Fruit fly (Drosophila melanogaster) whole organism, pupa: ENCODE data around the gene CG10195.

ENCODE experiments used
- CG10348 ChIP-seq: fragments of 200-800 bp; sonication (Bioruptor generic); IDR thresholded peaks from 2 replicates; pipeline ENCODE4 v1.3.6; 2022; ENCODE audit warnings: missing biosample characterization, missing genetic modification characterization
- CG12605 ChIP-seq: fragments of 200-800 bp; sonication (Bioruptor generic); IDR thresholded peaks from 2 replicates; pipeline ENCODE4 v1.3.6; 2022; ENCODE audit warnings: missing biosample characterization, missing genetic modification characterization
- CG13204 ChIP-seq: fragments of 200-800 bp; sonication (Bioruptor generic); optimal IDR thresholded peaks from 2 replicates; lab custom pipeline; 2018; ENCODE audit warnings: missing biosample characterization, mild to moderate bottlenecking, missing genetic modification characterization, moderate library complexity
- CG14655 ChIP-seq: fragments of 200-800 bp; sonication (Bioruptor generic); optimal IDR thresholded peaks from 3 replicates; lab custom pipeline; 2017; ENCODE audit warnings: mild to moderate bottlenecking, missing biosample characterization, missing genetic modification reagents, missing genetic modification characterization
- CG15710 ChIP-seq: fragments of 200-800 bp; sonication (Bioruptor generic); optimal IDR thresholded peaks from 2 replicates; lab custom pipeline; 2018; ENCODE audit warnings: missing biosample characterization, mild to moderate bottlenecking, missing genetic modification characterization, moderate library complexity
- CG17806 ChIP-seq: fragments of 200-800 bp; sonication (Bioruptor generic); optimal IDR thresholded peaks from 2 replicates; lab custom pipeline; 2018; ENCODE audit warnings: missing biosample characterization, mild to moderate bottlenecking, missing genetic modification characterization, moderate library complexity
- CG32121 ChIP-seq: fragments of 200-800 bp; sonication (Bioruptor generic); IDR thresholded peaks from 2 replicates; pipeline ENCODE4 v1.3.6; 2022; ENCODE audit warnings: missing biosample characterization, missing genetic modification characterization
- CG34367 ChIP-seq: fragments of 200-800 bp; sonication (Bioruptor generic); optimal IDR thresholded peaks from 2 replicates; lab custom pipeline; 2018; ENCODE audit warnings: missing biosample characterization, mild to moderate bottlenecking, missing genetic modification characterization
- CG4496 ChIP-seq: fragments of 200-800 bp; sonication (Bioruptor generic); IDR thresholded peaks from 3 replicates; pipeline ENCODE4 v1.3.6; 2022; ENCODE audit warnings: missing biosample characterization, missing genetic modification characterization
- CG8159 ChIP-seq: fragments of 200-800 bp; sonication (Bioruptor generic); optimal IDR thresholded peaks from 3 replicates; lab custom pipeline; 2018; ENCODE audit warnings: missing biosample characterization, mild to moderate bottlenecking, missing genetic modification characterization, moderate library complexity
- CG8301 ChIP-seq: fragments of 200-800 bp; sonication (Bioruptor generic); optimal IDR thresholded peaks from 2 replicates; lab custom pipeline; 2018; ENCODE audit warnings: missing biosample characterization, mild to moderate bottlenecking, missing genetic modification characterization
- CG9948 ChIP-seq: fragments of 200-800 bp; sonication (Bioruptor generic); optimal IDR thresholded peaks from 2 replicates; lab custom pipeline; 2018; ENCODE audit warnings: missing biosample characterization, mild to moderate bottlenecking, missing genetic modification characterization, moderate library complexity
- D1 ChIP-seq: fragments of 200-800 bp; sonication (Bioruptor generic); optimal IDR thresholded peaks from 2 replicates; lab custom pipeline; 2018; ENCODE audit warnings: missing biosample characterization, mild to moderate bottlenecking, missing genetic modification characterization, moderate library complexity
- EcR ChIP-seq: fragments of 200-800 bp; sonication (Bioruptor generic); optimal IDR thresholded peaks from 3 replicates; lab custom pipeline; 2019; ENCODE audit warnings: missing biosample characterization, missing genetic modification characterization, mild to moderate bottlenecking, moderate library complexity, missing genetic modification reagents
- Ets98B ChIP-seq: fragments of 200-800 bp; sonication (Bioruptor generic); IDR thresholded peaks from 2 replicates; pipeline ENCODE4 v1.3.6; 2022; ENCODE audit warnings: missing biosample characterization, missing genetic modification characterization
- Pif1A ChIP-seq: fragments of 200-800 bp; sonication (Bioruptor generic); optimal IDR thresholded peaks from 3 replicates; lab custom pipeline; 2016; ENCODE audit warnings: missing biosample characterization, missing genetic modification characterization
- Pif1B ChIP-seq: fragments of 200-800 bp; sonication (Bioruptor generic); optimal IDR thresholded peaks from 3 replicates; lab custom pipeline; 2016; ENCODE audit warnings: missing biosample characterization, missing genetic modification characterization
- Snoo ChIP-seq: fragments of 200-800 bp; sonication (Bioruptor generic); optimal IDR thresholded peaks from 3 replicates; lab custom pipeline; 2017; ENCODE audit warnings: missing biosample characterization, mild to moderate bottlenecking, missing genetic modification characterization, inconsistent platforms
- fd96Ca ChIP-seq: fragments of 200-800 bp; sonication (Bioruptor generic); IDR thresholded peaks from 3 replicates; pipeline ENCODE4 v1.3.6; 2022; ENCODE audit warnings: missing biosample characterization, missing genetic modification characterization
- gl ChIP-seq: fragments of 200-800 bp; sonication (Bioruptor generic); optimal IDR thresholded peaks from 2 replicates; lab custom pipeline; 2018; ENCODE audit warnings: missing biosample characterization, mild to moderate bottlenecking, missing genetic modification characterization
- rn ChIP-seq: fragments of 200-800 bp; sonication (Bioruptor generic); IDR thresholded peaks from 2 replicates; pipeline ENCODE4 v1.3.6; 2022; ENCODE audit warnings: missing biosample characterization, missing genetic modification characterization

The CG10195 gene

DNA sequence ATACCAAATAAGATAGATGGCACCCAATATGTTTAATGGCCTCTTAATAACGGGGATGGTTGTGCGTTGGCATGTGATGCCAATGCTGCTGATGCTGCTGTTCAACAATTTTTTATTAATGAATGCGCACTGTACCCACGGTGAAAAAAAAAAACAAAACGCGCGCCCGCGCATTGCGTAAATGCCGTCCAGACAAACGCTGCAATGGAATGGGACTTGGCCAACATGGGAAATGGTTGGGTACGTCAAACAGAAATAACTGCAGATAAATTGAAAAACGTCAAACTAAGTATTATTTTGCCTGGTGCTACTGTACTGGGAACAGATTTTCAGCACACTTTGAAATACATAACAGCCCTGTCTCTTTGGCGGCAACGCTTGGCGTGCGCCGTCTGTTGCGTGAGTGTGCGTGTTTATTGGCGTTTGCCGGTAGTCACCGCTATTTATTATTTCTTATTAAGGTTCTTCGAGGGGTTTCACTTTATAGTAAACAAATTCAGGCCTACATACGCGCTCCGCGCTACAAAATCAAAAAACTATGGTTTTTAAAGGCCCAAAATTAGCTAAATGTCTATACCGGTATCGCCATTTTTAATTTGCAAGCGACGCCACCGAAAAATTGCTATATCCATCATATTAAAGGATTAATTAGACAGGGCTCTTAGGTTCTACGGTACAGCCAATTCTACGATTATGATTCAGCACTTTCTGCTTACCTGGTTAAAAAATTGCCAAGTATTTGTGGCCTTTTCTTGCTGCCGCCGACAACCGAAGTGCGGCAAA is 31.8 kb downstream of the CG10195 start:
- TF ChIP-seq CG8159 (tag; lab: Kevin White, UChicago) (peak; percentile 21), Ets98B (peak; percentile 61), Pif1A (GFP tag; lab: Kevin White, UChicago) (no peak), CG15710 (tag; lab: Kevin White, UChicago) (no peak), rn (GFP tag; lab: Robert Waterston, UW) (no peak), CG8301 (tag; lab: Kevin White, UChicago) (peak; percentile 33), CG13204 (no peak), Snoo (tag; lab: Kevin White, UChicago) (no peak), CG9948 (tag; lab: Kevin White, UChicago) (no peak), fd96Ca (GFP tag; lab: Robert Waterston, UW) (peak; percentile 70), CG12605 (GFP tag; lab: Robert Waterston, UW) (peak; percentile 68), CG34367 (tag; lab: Kevin White, UChicago) (no peak), CG14655 (GFP tag; lab: Kevin White, UChicago) (peak; percentile 52), CG32121 (GFP tag; lab: Robert Waterston, UW) (peak; percentile 57; the same call in 1 of the 2 replicates), CG4496 (GFP tag; lab: Robert Waterston, UW) (no peak; the same call in 1 of the 3 replicates), D1 (tag; lab: Kevin White, UChicago) (no peak), gl (tag; lab: Kevin White, UChicago) (no peak), Pif1B (GFP tag; lab: Kevin White, UChicago) (no peak), CG17806 (tag; lab: Kevin White, UChicago) (peak; percentile 25), CG10348 (no peak), EcR (GFP tag; lab: Kevin White, UChicago) (no peak)

DNA sequence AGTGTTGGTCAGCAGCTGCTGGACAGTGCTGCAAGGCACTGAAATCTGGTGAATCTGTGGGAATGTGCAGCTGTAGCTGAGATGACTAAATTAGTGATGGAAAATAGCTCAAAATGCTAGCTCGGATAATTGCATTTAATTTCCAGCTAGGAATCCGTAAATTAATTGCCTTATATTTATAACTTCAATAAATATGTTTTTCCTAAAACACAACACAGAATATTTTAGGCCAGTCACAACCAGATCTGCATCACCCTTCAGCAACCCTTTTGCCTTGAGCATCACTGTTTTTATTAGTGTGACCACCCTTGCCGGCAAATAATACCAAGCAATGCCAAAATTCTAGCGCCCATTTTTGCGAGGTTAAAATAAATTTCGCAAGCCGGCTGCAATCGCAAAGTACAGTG is 39.8 kb downstream of the CG10195 start, which contains the start of gene Hs2st:
Gene Hs2st, minus strand, starts transcription at position 17 of the 407 bp plus-strand sequence.
- TF ChIP-seq Snoo (tag; lab: Kevin White, UChicago) (peak; percentile 87), CG10348 (0 out of 2 replicates have a peak, but pooled peaks have one; percentile 36), CG15710 (tag; lab: Kevin White, UChicago) (peak; percentile 89), CG8301 (tag; lab: Kevin White, UChicago) (peak; percentile 82), D1 (tag; lab: Kevin White, UChicago) (no peak), CG4496 (GFP tag; lab: Robert Waterston, UW) (peak; percentile 85), Ets98B (peak; percentile 79), Pif1B (GFP tag; lab: Kevin White, UChicago) (no peak), fd96Ca (GFP tag; lab: Robert Waterston, UW) (peak; percentile 94), EcR (GFP tag; lab: Kevin White, UChicago) (peak; percentile 58), CG12605 (GFP tag; lab: Robert Waterston, UW) (peak; percentile 64), CG9948 (tag; lab: Kevin White, UChicago) (peak; percentile 82), gl (tag; lab: Kevin White, UChicago) (peak; percentile 71), CG14655 (GFP tag; lab: Kevin White, UChicago) (no peak), Pif1A (GFP tag; lab: Kevin White, UChicago) (no peak), CG13204 (no peak), CG8159 (tag; lab: Kevin White, UChicago) (peak; percentile 85), CG34367 (tag; lab: Kevin White, UChicago) (peak; percentile 84), CG32121 (GFP tag; lab: Robert Waterston, UW) (peak; percentile 90), CG17806 (tag; lab: Kevin White, UChicago) (peak; percentile 82), rn (GFP tag; lab: Robert Waterston, UW) (peak; percentile 85)

DNA sequence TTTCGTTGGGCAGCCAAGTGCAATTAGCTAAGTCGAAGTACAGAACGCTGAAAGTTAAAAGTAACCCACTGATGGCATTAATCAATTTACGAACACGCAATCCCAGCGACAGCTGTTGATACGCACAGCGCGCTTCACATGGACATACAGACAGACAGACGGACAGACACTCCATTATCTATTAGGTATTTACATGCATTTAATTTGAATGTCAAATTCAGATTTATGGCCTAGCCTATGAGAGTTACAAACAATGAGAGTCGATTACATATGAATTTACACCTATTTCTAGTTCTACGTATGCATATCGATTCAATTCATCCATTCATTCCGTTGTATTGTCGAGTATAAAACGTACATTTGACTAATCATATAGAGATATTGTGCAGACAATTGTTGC is 41.9 kb downstream of the CG10195 start, which contains the start of gene CG10237:
Gene CG10237, minus strand, starts transcription at position 101 of the 400 bp plus-strand sequence.
- TF ChIP-seq CG10348 (no peak), EcR (GFP tag; lab: Kevin White, UChicago) (no peak), CG17806 (tag; lab: Kevin White, UChicago) (no peak), CG13204 (no peak), CG8159 (tag; lab: Kevin White, UChicago) (no peak), CG8301 (tag; lab: Kevin White, UChicago) (no peak), CG14655 (GFP tag; lab: Kevin White, UChicago) (no peak), CG9948 (tag; lab: Kevin White, UChicago) (no peak)

DNA sequence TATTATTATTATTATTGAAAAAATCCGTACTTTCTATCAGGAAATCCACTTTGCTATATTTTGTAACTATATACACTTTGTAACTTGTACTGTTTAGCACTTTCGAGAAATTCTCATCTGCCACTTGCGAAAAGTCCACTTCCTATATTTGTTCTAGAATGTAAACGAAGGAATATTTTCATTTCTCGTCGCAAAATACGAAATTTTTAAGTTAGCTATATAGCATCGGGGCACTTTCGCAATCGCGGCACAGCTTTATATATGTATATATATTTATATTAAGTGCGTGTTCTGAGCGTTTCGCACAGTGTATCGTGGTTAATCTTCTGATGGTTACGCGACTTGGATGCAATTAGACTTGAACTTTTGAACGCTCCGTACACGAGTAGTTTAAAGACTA is 42.7 kb downstream of the CG10195 start, which contains the start of gene RanGAP:
Gene RanGAP, plus strand, starts transcription at position 169 of the 400 bp plus-strand sequence.
- TF ChIP-seq CG12605 (GFP tag; lab: Robert Waterston, UW) (no peak; the same call in 1 of the 2 replicates), CG13204 (no peak), CG34367 (tag; lab: Kevin White, UChicago) (no peak), CG10348 (no peak), CG9948 (tag; lab: Kevin White, UChicago) (peak; percentile 50), CG8159 (tag; lab: Kevin White, UChicago) (peak; percentile 28), Pif1A (GFP tag; lab: Kevin White, UChicago) (no peak), CG32121 (GFP tag; lab: Robert Waterston, UW) (peak; percentile 16; the same call in 1 of the 2 replicates), CG17806 (tag; lab: Kevin White, UChicago) (peak; percentile 31), D1 (tag; lab: Kevin White, UChicago) (no peak), Ets98B (no peak), CG14655 (GFP tag; lab: Kevin White, UChicago) (peak; percentile 58), CG15710 (tag; lab: Kevin White, UChicago) (peak; percentile 12), fd96Ca (GFP tag; lab: Robert Waterston, UW) (peak; percentile 48; the same call in 2 of the 3 replicates), CG4496 (GFP tag; lab: Robert Waterston, UW) (peak; percentile 25; the same call in 1 of the 3 replicates), rn (GFP tag; lab: Robert Waterston, UW) (0 out of 2 replicates have a peak, but pooled peaks have one; percentile 6), Pif1B (GFP tag; lab: Kevin White, UChicago) (no peak), Snoo (tag; lab: Kevin White, UChicago) (no peak), CG8301 (tag; lab: Kevin White, UChicago) (peak; percentile 36)
